Worm (Caenorhabditis elegans): ENCODE measurements around the gene unc-4.

The unc-4 gene

ce11 chrII:9862147-9862546 is 38.0 kb downstream of the unc-4 start, which contains the start of gene C08H9.18:
C08H9.18 (minus strand) TSS chrII:9862247.
- TF ChIP-seq zip-8 (tag; optimal IDR thresholded peaks at IDR 0.05) (no peak), ceh-83 (GFP tag; optimal IDR thresholded peaks at IDR 0.05) (no peak), mls-2 (tag; optimal IDR thresholded peaks at IDR 0.05) (no peak), ztf-11 (tag; optimal IDR thresholded peaks at IDR 0.05) (no peak)

ce11 chrII:9861394-9861793 is 38.8 kb downstream of the unc-4 start, which contains the start of gene chil-3:
chil-3 (minus strand) TSS chrII:9861494.
- TF ChIP-seq mep-1 (tag; optimal IDR thresholded peaks at IDR 0.05) (no peak), hlh-1 (tag; optimal IDR thresholded peaks at IDR 0.05) (no peak), bed-3 (GFP tag; optimal IDR thresholded peaks at IDR 0.05) (no peak), nhr-2 (tag; optimal IDR thresholded peaks at IDR 0.05) (no peak), ztf-11 (tag; optimal IDR thresholded peaks at IDR 0.05) (no peak), snpc-4 (tag; optimal IDR thresholded peaks at IDR 0.05) (no peak), ceh-43 (GFP tag; optimal IDR thresholded peaks at IDR 0.05) (no peak)

- TF ChIP-seq bed-3 (GFP tag; optimal IDR thresholded peaks at IDR 0.05) (no peak), nhr-12 (tag; optimal IDR thresholded peaks at IDR 0.05) (no peak), ceh-83 (GFP tag; optimal IDR thresholded peaks at IDR 0.05) (no peak)
Observed at ce11 chrII:9859575-9859974, 40.6 kb downstream of the unc-4 start, which contains the start of gene chil-5. chil-5 (minus strand) TSS chrII:9859675.

- no peak for TF ChIP-seq unc-62 (GFP tag; optimal IDR thresholded peaks at IDR 0.05)
- TF ChIP-seq unc-120 (tag; optimal IDR thresholded peaks at IDR 0.05; ENCODE audit: poor library complexity, severe bottlenecking), result no peak
- no peak for TF ChIP-seq ham-2 (GFP tag; optimal IDR thresholded peaks at IDR 0.05)
- no peak for TF ChIP-seq nhr-237 (tag; optimal IDR thresholded peaks at IDR 0.05)
- TF ChIP-seq ceh-83 (GFP tag; optimal IDR thresholded peaks at IDR 0.05), result no peak
- no peak for TF ChIP-seq flh-1 (GFP tag; optimal IDR thresholded peaks at IDR 0.05)
- TF ChIP-seq mab-5 (tag; optimal IDR thresholded peaks at IDR 0.05), result no peak
- TF ChIP-seq zip-8 (tag; optimal IDR thresholded peaks at IDR 0.05), result no peak
- TF ChIP-seq bed-3 (GFP tag; optimal IDR thresholded peaks at IDR 0.05), result no peak
- TF ChIP-seq mls-2 (tag; optimal IDR thresholded peaks at IDR 0.05), result no peak
- TF ChIP-seq nhr-76 (tag; optimal IDR thresholded peaks at IDR 0.05), result no peak
- no peak for TF ChIP-seq nhr-2 (tag; optimal IDR thresholded peaks at IDR 0.05)
- TF ChIP-seq tbx-8 (GFP tag; optimal IDR thresholded peaks at IDR 0.05), result no peak
- no peak for TF ChIP-seq elt-1 (tag; optimal IDR thresholded peaks at IDR 0.05; ENCODE audit: borderline replicate concordance, insufficient read depth)
- TF ChIP-seq nhr-12 (tag; optimal IDR thresholded peaks at IDR 0.05), result no peak
Observed at ce11 chrII:9857791-9858190, 42.4 kb downstream of the unc-4 start, which contains the start of gene chil-6. chil-6 (minus strand) TSS chrII:9857891.

ce11 chrII:9855620-9856019 is 44.6 kb downstream of the unc-4 start, which contains the start of gene chil-4:
chil-4 (minus strand) TSS chrII:9855720.
- TF ChIP-seq elt-3 (tag; optimal IDR thresholded peaks at IDR 0.05) (no peak), mep-1 (tag; optimal IDR thresholded peaks at IDR 0.05) (no peak), ceh-43 (GFP tag; optimal IDR thresholded peaks at IDR 0.05) (no peak), mab-5 (tag; optimal IDR thresholded peaks at IDR 0.05) (no peak), nhr-76 (tag; optimal IDR thresholded peaks at IDR 0.05) (no peak), sem-2 (GFP tag; optimal IDR thresholded peaks at IDR 0.05) (no peak), drap-1 (GFP tag; optimal IDR thresholded peaks at IDR 0.05) (no peak), snpc-4 (tag; optimal IDR thresholded peaks at IDR 0.05) (no peak), nhr-2 (tag; optimal IDR thresholded peaks at IDR 0.05) (no peak), mls-2 (tag; optimal IDR thresholded peaks at IDR 0.05) (no peak), ham-2 (GFP tag; optimal IDR thresholded peaks at IDR 0.05) (no peak), sptf-1 (tag; optimal IDR thresholded peaks at IDR 0.05) (no peak), unc-39 (tag; optimal IDR thresholded peaks at IDR 0.05) (no peak), unc-62 (GFP tag; optimal IDR thresholded peaks at IDR 0.05) (no peak), nhr-28 (tag; optimal IDR thresholded peaks at IDR 0.05) (no peak), ceh-83 (GFP tag; optimal IDR thresholded peaks at IDR 0.05) (no peak), ces-1 (GFP tag; optimal IDR thresholded peaks at IDR 0.05) (no peak)

- TF ChIP-seq sem-2 (GFP tag; optimal IDR thresholded peaks at IDR 0.05) (no peak), ztf-11 (tag; optimal IDR thresholded peaks at IDR 0.05) (no peak), flh-1 (GFP tag; optimal IDR thresholded peaks at IDR 0.05) (no peak), blmp-1 (tag; optimal IDR thresholded peaks at IDR 0.05) (no peak), ceh-43 (GFP tag; optimal IDR thresholded peaks at IDR 0.05) (no peak), M03D4.4 (tag; optimal IDR thresholded peaks at IDR 0.05) (no peak), mab-5 (tag; optimal IDR thresholded peaks at IDR 0.05) (no peak), mls-2 (tag; optimal IDR thresholded peaks at IDR 0.05) (no peak), pha-4 (tag; optimal IDR thresholded peaks at IDR 0.05) (no peak), lsy-2 (tag; optimal IDR thresholded peaks at IDR 0.05) (no peak), snpc-4 (tag; optimal IDR thresholded peaks at IDR 0.05) (no peak), nhr-237 (tag; optimal IDR thresholded peaks at IDR 0.05) (no peak), lin-32 (GFP tag; optimal IDR thresholded peaks at IDR 0.05) (no peak)
Observed at ce11 chrII:9850945-9851344, 49.2 kb downstream of the unc-4 start, which contains the start of gene ZK938.10. ZK938.10 (minus strand) TSS chrII:9851045.

All from whole organism, mixed stage, embryonic.